Fruit fly (Drosophila melanogaster): ENCODE data around the gene CG46468.

CG46468 gene

dm6 chr2L:9509653-9510052 lies 55.6 kb downstream of the CG46468 start:
- no peak for TF ChIP-seq CG8478 (optimal IDR thresholded peaks at IDR 0.05)
- no peak for TF ChIP-seq CTCF (optimal IDR thresholded peaks at IDR 0.05)

- TF ChIP-seq CG8478 (optimal IDR thresholded peaks at IDR 0.05), result no peak
- no peak for TF ChIP-seq CTCF (optimal IDR thresholded peaks at IDR 0.05)
These were observed 56.6 kb downstream of the CG46468 start for dm6 chr2L:9508547-9509197.

- TF ChIP-seq CG8478 (optimal IDR thresholded peaks at IDR 0.05) (no peak), CTCF (optimal IDR thresholded peaks at IDR 0.05) (no peak)
These were observed 58.7 kb downstream of the CG46468 start for dm6 chr2L:9506535-9507036.

- TF ChIP-seq CG8478 (optimal IDR thresholded peaks at IDR 0.05), result no peak
- TF ChIP-seq CTCF (optimal IDR thresholded peaks at IDR 0.05), result no peak
These were observed 59.7 kb downstream of the CG46468 start for dm6 chr2L:9505372-9506103.

- TF ChIP-seq CG8478 (optimal IDR thresholded peaks at IDR 0.05) (no peak), CTCF (optimal IDR thresholded peaks at IDR 0.05) (no peak)
These were observed 62.3 kb downstream of the CG46468 start for dm6 chr2L:9502786-9503443.

- TF ChIP-seq CG8478 (optimal IDR thresholded peaks at IDR 0.05) (no peak), CTCF (optimal IDR thresholded peaks at IDR 0.05) (no peak)
These were observed 64.8 kb downstream of the CG46468 start for dm6 chr2L:9500454-9500853.

dm6 chr2L:9498985-9499249 lies 66.3 kb downstream of the CG46468 start:
- TF ChIP-seq CG8478 (optimal IDR thresholded peaks at IDR 0.05) (no peak), CTCF (optimal IDR thresholded peaks at IDR 0.05) (no peak)

All from S2 (cell line).